Fruit fly (Drosophila melanogaster) whole organism, embryonic: ENCODE measurements around the gene CG42486.

Experiments used
- Bgb ChIP-seq: fragments of 200-800 bp; sonication (Bioruptor generic); IDR thresholded peaks from 2 replicates; pipeline ENCODE4 v1.3.6; 2022; ENCODE audit warnings: missing biosample characterization, missing genetic modification characterization; ENCODE audit not compliant: partially characterized antibody
- CG10654 ChIP-seq: fragments of 200-800 bp; sonication (Bioruptor generic); optimal IDR thresholded peaks from 2 replicates; lab custom pipeline; 2016; ENCODE audit warnings: missing biosample characterization, missing genetic modification characterization
- CG12155 ChIP-seq: fragments of 200-800 bp; sonication (Bioruptor generic); optimal IDR thresholded peaks from 3 replicates; lab custom pipeline; 2016; ENCODE audit warnings: missing biosample characterization, missing genetic modification characterization
- CG1603 ChIP-seq: fragments of 200-800 bp; sonication (Bioruptor generic); optimal IDR thresholded peaks from 2 replicates; lab custom pipeline; 2019; ENCODE audit warnings: missing biosample characterization, mild to moderate bottlenecking, missing genetic modification characterization, moderate library complexity
- CG1832 ChIP-seq: fragments of 200-800 bp; sonication (Bioruptor generic); optimal IDR thresholded peaks from 2 replicates; lab custom pipeline; 2017; ENCODE audit warnings: missing biosample characterization, mild to moderate bottlenecking, missing genetic modification characterization, inconsistent platforms
- CG2116 ChIP-seq: fragments of 200-800 bp; sonication (Bioruptor generic); optimal IDR thresholded peaks from 3 replicates; lab custom pipeline; 2018; ENCODE audit warnings: missing biosample characterization, mild to moderate bottlenecking, missing genetic modification characterization
- CG3065 ChIP-seq: fragments of 200-800 bp; sonication (Bioruptor generic); optimal IDR thresholded peaks from 2 replicates; lab custom pipeline; 2016; ENCODE audit warnings: missing biosample characterization, missing genetic modification characterization
- CG32532 ChIP-seq: fragments of 200-800 bp; sonication (Bioruptor generic); IDR thresholded peaks from 2 replicates; pipeline ENCODE4 v1.3.6; 2022; ENCODE audit warnings: missing biosample characterization, missing genetic modification characterization
- CG33557 ChIP-seq: fragments of 200-800 bp; sonication (Bioruptor generic); optimal IDR thresholded peaks from 2 replicates; lab custom pipeline; 2019; ENCODE audit warnings: missing biosample characterization, mild to moderate bottlenecking, missing genetic modification characterization, moderate library complexity
- CG34422 ChIP-seq: fragments of 200-800 bp; sonication (Bioruptor generic); IDR thresholded peaks from 3 replicates; pipeline ENCODE4 v1.3.6; 2022; ENCODE audit warnings: missing biosample characterization, missing genetic modification characterization
- CG4707 ChIP-seq: fragments of 200-800 bp; sonication (Bioruptor generic); optimal IDR thresholded peaks from 2 replicates; lab custom pipeline; 2018; ENCODE audit warnings: missing biosample characterization, mild to moderate bottlenecking, missing genetic modification characterization, moderate library complexity
- CG6272 ChIP-seq: fragments of 200-800 bp; sonication (Bioruptor generic); IDR thresholded peaks from 2 replicates; pipeline ENCODE4 v1.3.6; 2022; ENCODE audit warnings: missing biosample characterization, missing genetic modification characterization
- CG6791 ChIP-seq: fragments of 200-800 bp; sonication (Bioruptor generic); IDR thresholded peaks from 3 replicates; pipeline ENCODE4 v1.3.6; 2022; ENCODE audit warnings: missing biosample characterization, missing genetic modification characterization; ENCODE audit not compliant: partially characterized antibody
- CG7745 ChIP-seq: fragments of 200-800 bp; sonication (Bioruptor generic); optimal IDR thresholded peaks from 2 replicates; lab custom pipeline; 2018; ENCODE audit warnings: missing biosample characterization, mild to moderate bottlenecking, missing genetic modification characterization, moderate library complexity
- CG7987 ChIP-seq: fragments of 200-800 bp; sonication (Bioruptor generic); optimal IDR thresholded peaks from 2 replicates; lab custom pipeline; 2018; ENCODE audit warnings: missing biosample characterization, mild to moderate bottlenecking, missing genetic modification characterization, moderate library complexity
- CG8281 ChIP-seq: fragments of 200-800 bp; sonication (Bioruptor generic); optimal IDR thresholded peaks from 2 replicates; lab custom pipeline; 2018; ENCODE audit warnings: missing biosample characterization, mild to moderate bottlenecking, missing genetic modification characterization, moderate library complexity
- CG8290 ChIP-seq, 3 experiments: fragments of 200-800 bp; sonication (Bioruptor generic); optimal IDR thresholded peaks; 2 replicates each; lab custom pipeline; 2016 to 2019; ENCODE audit warnings: missing biosample characterization in 3 of 3, missing genetic modification characterization in 3 of 3, mild to moderate bottlenecking in 2 of 3, moderate library complexity in 1 of 3
- CG8924 ChIP-seq: fragments of 200-800 bp; optimal IDR thresholded peaks from 3 replicates; lab custom pipeline; 2019; ENCODE audit warnings: missing biosample characterization, mild to moderate bottlenecking, missing genetic modification characterization, moderate library complexity
- CG9609 ChIP-seq: fragments of 200-800 bp; sonication (Bioruptor generic); optimal IDR thresholded peaks from 3 replicates; lab custom pipeline; 2016; ENCODE audit warnings: missing biosample characterization, missing genetic modification characterization
- Dad ChIP-seq: fragments of 200-800 bp; sonication (Bioruptor generic); optimal IDR thresholded peaks from 3 replicates; lab custom pipeline; 2016; ENCODE audit warnings: missing biosample characterization, missing genetic modification characterization
- Dbx ChIP-seq: fragments of 200-800 bp; sonication (Bioruptor generic); IDR thresholded peaks from 3 replicates; pipeline ENCODE4 v1.3.6; 2022; ENCODE audit warnings: missing biosample characterization, missing genetic modification characterization
- Dip2 ChIP-seq: fragments of 200-800 bp; sonication (Bioruptor generic); IDR thresholded peaks from 2 replicates; pipeline ENCODE4 v1.3.6; 2022; ENCODE audit warnings: missing biosample characterization, missing genetic modification characterization
- Dref ChIP-seq: fragments of 200-800 bp; sonication (Bioruptor generic); IDR thresholded peaks from 2 replicates; pipeline ENCODE4 v1.3.6; 2022; ENCODE audit warnings: missing biosample characterization, missing genetic modification characterization
- E2f2 ChIP-seq: fragments of 200-800 bp; sonication (Bioruptor generic); IDR thresholded peaks from 2 replicates; pipeline ENCODE4 v1.3.6; 2022; ENCODE audit warnings: missing biosample characterization, missing genetic modification characterization
- Fer2 ChIP-seq: fragments of 200-800 bp; sonication (Bioruptor generic); optimal IDR thresholded peaks from 2 replicates; lab custom pipeline; 2018; ENCODE audit warnings: missing biosample characterization, mild to moderate bottlenecking, missing genetic modification characterization, moderate library complexity
- Fer3 ChIP-seq: fragments of 200-800 bp; sonication (Bioruptor generic); optimal IDR thresholded peaks from 2 replicates; lab custom pipeline; 2018; ENCODE audit warnings: missing biosample characterization, mild to moderate bottlenecking, missing genetic modification characterization, moderate library complexity
- Hey ChIP-seq: fragments of 200-800 bp; sonication (Bioruptor generic); optimal IDR thresholded peaks from 3 replicates; lab custom pipeline; 2018; ENCODE audit warnings: missing biosample characterization, mild to moderate bottlenecking, missing genetic modification characterization
- Nf-YC ChIP-seq: fragments of 200-800 bp; optimal IDR thresholded peaks from 3 replicates; lab custom pipeline; 2019; ENCODE audit warnings: missing biosample characterization, mild to moderate bottlenecking, missing genetic modification characterization, moderate library complexity
- Taf1 ChIP-seq: fragments of 200-800 bp; sonication (Bioruptor generic); IDR thresholded peaks from 2 replicates; pipeline ENCODE4 v1.3.6; 2022; ENCODE audit warnings: missing biosample characterization, missing genetic modification characterization
- chm ChIP-seq: fragments of 200-800 bp; sonication (Bioruptor generic); IDR thresholded peaks from 2 replicates; pipeline ENCODE4 v1.3.6; 2022; ENCODE audit warnings: missing biosample characterization, missing genetic modification characterization
- ci ChIP-seq: fragments of 200-800 bp; sonication (Bioruptor generic); IDR thresholded peaks from 3 replicates; pipeline ENCODE4 v1.3.6; 2022; ENCODE audit warnings: missing biosample characterization, missing genetic modification characterization
- crol ChIP-seq: fragments of 200-800 bp; sonication (Bioruptor generic); IDR thresholded peaks from 2 replicates; pipeline ENCODE4 v1.3.6; 2022; ENCODE audit warnings: missing biosample characterization, missing genetic modification characterization
- danr ChIP-seq: fragments of 200-800 bp; sonication (Bioruptor generic); IDR thresholded peaks from 2 replicates; pipeline ENCODE4 v1.3.6; 2022; ENCODE audit warnings: missing biosample characterization, missing genetic modification characterization
- ems ChIP-seq: fragments of 200-800 bp; sonication (Bioruptor generic); optimal IDR thresholded peaks from 3 replicates; lab custom pipeline; 2016; ENCODE audit warnings: missing biosample characterization, missing genetic modification characterization
- fru ChIP-seq: fragments of >200 bp; optimal IDR thresholded peaks from 2 replicates; lab custom pipeline; 2017
- her ChIP-seq: fragments of 200-800 bp; sonication (Bioruptor generic); optimal IDR thresholded peaks from 2 replicates; lab custom pipeline; 2016; ENCODE audit warnings: missing biosample characterization, missing genetic modification characterization
- knrl ChIP-seq: fragments of 200-800 bp; sonication (Bioruptor generic); IDR thresholded peaks from 3 replicates; pipeline ENCODE4 v1.3.6; 2022; ENCODE audit warnings: missing biosample characterization, missing genetic modification characterization; ENCODE audit not compliant: partially characterized antibody
- lov ChIP-seq, 2 experiments: fragments of 200-800 bp in 1 of 2; fragments of >200 bp in 1 of 2; sonication (Bioruptor generic) in 1 of 2; IDR thresholded peaks in 1 of 2; optimal IDR thresholded peaks in 1 of 2; 2 replicates in 1 of 2; 3 replicates in 1 of 2; pipeline versions ENCODE4 v1.3.6 to Lab custom; 2017 to 2022; ENCODE audit warnings: missing biosample characterization in 1 of 2, missing genetic modification characterization in 1 of 2
- nerfin-1 ChIP-seq: fragments of 200-800 bp; sonication (Bioruptor generic); optimal IDR thresholded peaks from 3 replicates; lab custom pipeline; 2019; ENCODE audit warnings: missing biosample characterization, mild to moderate bottlenecking, missing genetic modification characterization, moderate library complexity
- p53 ChIP-seq: fragments of 200-800 bp; sonication (Bioruptor generic); optimal IDR thresholded peaks from 2 replicates; lab custom pipeline; 2016; ENCODE audit warnings: missing biosample characterization, missing genetic modification characterization
- rib ChIP-seq: fragments of 200-800 bp; sonication (Bioruptor generic); IDR thresholded peaks from 2 replicates; pipeline ENCODE4 v1.3.6; 2022; ENCODE audit warnings: missing biosample characterization, missing genetic modification characterization
- sr ChIP-seq: fragments of 200-800 bp; sonication (Bioruptor generic); IDR thresholded peaks from 3 replicates; pipeline ENCODE4 v1.3.6; 2022; ENCODE audit warnings: missing biosample characterization, missing genetic modification characterization
- sug ChIP-seq: fragments of 200-800 bp; optimal IDR thresholded peaks from 2 replicates; lab custom pipeline; 2019; ENCODE audit warnings: missing biosample characterization, mild to moderate bottlenecking, missing genetic modification characterization, moderate library complexity
- tll ChIP-seq, 2 experiments: fragments of 200-800 bp in 1 of 2; fragments of >200 bp in 1 of 2; sonication (Bioruptor generic) in 1 of 2; optimal IDR thresholded peaks; 2 replicates each; lab custom pipeline; 2017 to 2019; ENCODE audit warnings: missing biosample characterization in 2 of 2, missing genetic modification characterization in 2 of 2, mild to moderate bottlenecking in 1 of 2, moderate library complexity in 1 of 2
- ttk ChIP-seq: fragments of 200-800 bp; sonication (Bioruptor generic); IDR thresholded peaks from 2 replicates; pipeline ENCODE4 v2.1.2; 2022; ENCODE audit warnings: missing biosample characterization, missing genetic modification characterization
- vvl ChIP-seq: fragments of 200-800 bp; sonication (Bioruptor generic); IDR thresholded peaks from 2 replicates; pipeline ENCODE4 v1.3.6; 2022; ENCODE audit warnings: missing biosample characterization, missing genetic modification characterization
- z ChIP-seq: fragments of 200-800 bp; sonication (Bioruptor generic); IDR thresholded peaks from 3 replicates; pipeline ENCODE4 v1.3.6; 2022; ENCODE audit warnings: missing biosample characterization, missing genetic modification characterization
- zen2 ChIP-seq: fragments of 200-800 bp; sonication (Bioruptor generic); IDR thresholded peaks from 3 replicates; pipeline ENCODE4 v1.3.6; 2022; ENCODE audit warnings: missing biosample characterization, missing genetic modification characterization; ENCODE audit not compliant: partially characterized antibody

The CG42486 gene

DNA sequence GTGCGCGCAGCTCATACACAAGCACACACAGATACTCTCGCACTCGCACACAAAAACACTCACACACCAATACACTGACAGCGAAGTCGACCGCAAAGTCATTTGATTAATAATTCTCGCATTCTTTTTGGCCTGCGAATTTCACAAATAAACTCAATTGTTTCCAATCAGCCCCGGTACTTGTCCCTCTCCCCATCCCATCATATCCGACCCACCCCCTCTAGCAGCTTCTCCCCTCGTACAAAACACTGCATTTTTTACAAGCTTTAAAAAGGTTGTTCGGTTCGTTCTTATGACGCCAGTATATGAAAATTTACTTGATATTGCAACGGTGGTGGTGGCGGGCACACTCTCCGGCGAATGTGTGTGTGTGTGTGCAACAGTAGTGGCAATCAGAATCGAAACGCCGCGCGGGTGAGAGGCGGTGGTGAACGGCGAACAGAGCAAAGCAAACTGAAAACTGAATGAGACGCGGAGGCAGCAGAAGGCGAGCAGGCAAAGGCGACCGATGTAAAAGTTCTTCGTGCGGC lies 35.2 kb upstream of the CG42486 start (continued):
- TF ChIP-seq danr (GFP tag; lab: Robert Waterston, UW) (no peak), ems (GFP tag; lab: Kevin White, UChicago) (peak; percentile 10), Hey (tag; lab: Kevin White, UChicago) (peak; percentile 34), CG8290 (GFP tag; optimal IDR thresholded peaks at IDR 0.05; lab: Kevin White, UChicago) (no peak), CG8290 (tag; optimal IDR thresholded peaks at IDR 0.05; lab: Kevin White, UChicago) (peak in 1 of 2 experiments; percentile 83), CG8924 (tag; lab: Kevin White, UChicago) (peak; percentile 14), Fer2 (tag; lab: Kevin White, UChicago) (no peak), CG10654 (GFP tag; lab: Kevin White, UChicago) (no peak), fru (lab: Kevin White, UChicago) (no peak), CG7987 (GFP tag; lab: Kevin White, UChicago) (peak; percentile 55), CG7745 (tag; lab: Kevin White, UChicago) (peak; percentile 2), Bgb (GFP tag; lab: Robert Waterston, UW) (peak; percentile 72), CG33557 (no peak), chm (peak; percentile 67; the same call in 1 of the 2 replicates), tll (GFP tag; optimal IDR thresholded peaks at IDR 0.05; lab: Kevin White, UChicago) (peak in 1 of 2 experiments; percentile 10), Dad (GFP tag; lab: Kevin White, UChicago) (no peak), CG4707 (no peak), her (GFP tag; lab: Kevin White, UChicago) (peak; percentile 34), CG6791 (GFP tag; lab: Robert Waterston, UW) (peak; percentile 60; the same call in 1 of the 3 replicates), sug (tag; lab: Kevin White, UChicago) (peak; percentile 59), CG6272 (GFP tag; lab: Robert Waterston, UW) (0 out of 2 replicates have a peak, but pooled peaks have one; percentile 15), rib (GFP tag; lab: Robert Waterston, UW) (peak; percentile 81; the same call in 1 of the 2 replicates), CG8281 (tag; lab: Kevin White, UChicago) (no peak), Dbx (GFP tag; lab: Robert Waterston, UW) (peak; percentile 68; the same call in 2 of the 3 replicates), ci (peak; percentile 80), sr (GFP tag; lab: Robert Waterston, UW) (0 out of 3 replicates have a peak, but pooled peaks have one; percentile 61), Dip2 (GFP tag; lab: Robert Waterston, UW) (no peak), z (GFP tag; lab: Robert Waterston, UW) (0 out of 3 replicates have a peak, but pooled peaks have one; percentile 38), E2f2 (GFP tag; lab: Robert Waterston, UW) (peak; percentile 12; the same call in 1 of the 2 replicates), knrl (GFP tag; lab: Robert Waterston, UW) (peak; percentile 25; the same call in 1 of the 3 replicates), CG1603 (tag; lab: Kevin White, UChicago) (peak; percentile 12), CG2116 (GFP tag; lab: Kevin White, UChicago) (peak; percentile 33), Nf-YC (tag; lab: Kevin White, UChicago) (peak; percentile 55), Fer3 (tag; lab: Kevin White, UChicago) (no peak), zen2 (GFP tag; lab: Robert Waterston, UW) (0 out of 3 replicates have a peak, but pooled peaks have one; percentile 31), Dref (GFP tag; lab: Robert Waterston, UW) (0 out of 2 replicates have a peak, but pooled peaks have one; percentile 23), CG1832 (GFP tag; lab: Kevin White, UChicago) (no peak), CG32532 (GFP tag; lab: Robert Waterston, UW) (peak; percentile 34; the same call in 1 of the 2 replicates), CG9609 (GFP tag; lab: Kevin White, UChicago) (no peak), CG3065 (GFP tag; lab: Kevin White, UChicago) (no peak), p53 (GFP tag; lab: Kevin White, UChicago) (peak; percentile 4), crol (peak; percentile 100), CG34422 (GFP tag; lab: Robert Waterston, UW) (peak; percentile 72; the same call in 1 of the 3 replicates), vvl (peak; percentile 60), CG12155 (peak; percentile 16), ttk (peak; percentile 24; the same call in 1 of the 2 replicates), nerfin-1 (tag; lab: Kevin White, UChicago) (peak; percentile 60), Taf1 (GFP tag; lab: Robert Waterston, UW) (no peak), lov (optimal IDR thresholded peaks at IDR 0.05; lab: Kevin White, UChicago) (no peak), lov (GFP tag; IDR thresholded peaks at IDR 0.05; lab: Robert Waterston, UW) (0 out of 3 replicates have a peak, but pooled peaks have one; percentile 50)
